Fruit fly (Drosophila melanogaster) whole organism, prepupa: ENCODE results near the gene Thor.

Source experiments
- Blimp-1 ChIP-seq: fragments of 200-800 bp; sonication (Bioruptor generic); optimal IDR thresholded peaks from 3 replicates; lab custom pipeline; 2017; ENCODE audit warnings: missing biosample characterization, missing genetic modification characterization, mild to moderate bottlenecking, moderate library complexity, missing genetic modification reagents
- CG10631 ChIP-seq: fragments of 200-800 bp; sonication (Bioruptor generic); optimal IDR thresholded peaks from 2 replicates; lab custom pipeline; 2016; ENCODE audit warnings: missing biosample characterization, missing genetic modification characterization
- CG10669 ChIP-seq: fragments of 200-800 bp; sonication (Bioruptor generic); optimal IDR thresholded peaks from 3 replicates; lab custom pipeline; 2018; ENCODE audit warnings: missing biosample characterization, mild to moderate bottlenecking, missing genetic modification characterization, moderate library complexity
- CG11762 ChIP-seq: fragments of 200-800 bp; sonication (Bioruptor generic); optimal IDR thresholded peaks from 3 replicates; lab custom pipeline; 2016; ENCODE audit warnings: missing biosample characterization, missing genetic modification characterization; ENCODE audit not compliant: insufficient read depth
- CG11902 ChIP-seq: fragments of 200-800 bp; sonication (Bioruptor generic); optimal IDR thresholded peaks from 3 replicates; lab custom pipeline; 2016; ENCODE audit warnings: missing biosample characterization, missing genetic modification characterization
- CG15336 ChIP-seq: fragments of 200-800 bp; sonication (Bioruptor generic); IDR thresholded peaks from 2 replicates; pipeline ENCODE4 v1.3.6; 2022; ENCODE audit warnings: missing biosample characterization, missing genetic modification characterization
- CG1621 ChIP-seq: fragments of 200-800 bp; sonication (Bioruptor generic); optimal IDR thresholded peaks from 3 replicates; lab custom pipeline; 2018; ENCODE audit warnings: missing biosample characterization, mild to moderate bottlenecking, missing genetic modification characterization
- CG16779 ChIP-seq: fragments of 200-800 bp; sonication (Bioruptor generic); optimal IDR thresholded peaks from 3 replicates; lab custom pipeline; 2017; ENCODE audit warnings: missing biosample characterization, mild to moderate bottlenecking, missing genetic modification characterization
- CG3032 ChIP-seq: fragments of 200-800 bp; optimal IDR thresholded peaks from 2 replicates; lab custom pipeline; 2019; ENCODE audit warnings: missing biosample characterization, mild to moderate bottlenecking, missing genetic modification characterization, moderate library complexity
- CG31627 ChIP-seq: fragments of 200-800 bp; sonication (Bioruptor generic); optimal IDR thresholded peaks from 3 replicates; lab custom pipeline; 2016; ENCODE audit warnings: missing biosample characterization, missing genetic modification characterization
- CG32006 ChIP-seq: fragments of 200-800 bp; sonication (Bioruptor generic); optimal IDR thresholded peaks from 3 replicates; lab custom pipeline; 2017; ENCODE audit warnings: missing biosample characterization, mild to moderate bottlenecking, missing genetic modification characterization
- CG34406 ChIP-seq: fragments of 200-800 bp; sonication (Bioruptor generic); optimal IDR thresholded peaks from 3 replicates; lab custom pipeline; 2016; ENCODE audit warnings: missing biosample characterization, missing genetic modification characterization
- CG3919 ChIP-seq: fragments of 200-800 bp; sonication (Bioruptor generic); optimal IDR thresholded peaks from 3 replicates; lab custom pipeline; 2016; ENCODE audit warnings: missing biosample characterization, missing genetic modification characterization
- CG6276 ChIP-seq: fragments of 200-800 bp; sonication (Bioruptor generic); optimal IDR thresholded peaks from 2 replicates; lab custom pipeline; 2017; ENCODE audit warnings: missing biosample characterization, mild to moderate bottlenecking, missing genetic modification characterization
- CG6792 ChIP-seq: fragments of 200-800 bp; sonication (Bioruptor generic); optimal IDR thresholded peaks from 3 replicates; lab custom pipeline; 2016; ENCODE audit warnings: missing biosample characterization, missing genetic modification characterization
- CG6808 ChIP-seq: fragments of 200-800 bp; sonication (Bioruptor generic); optimal IDR thresholded peaks from 3 replicates; lab custom pipeline; 2017; ENCODE audit warnings: missing biosample characterization, missing genetic modification characterization, mild to moderate bottlenecking, moderate library complexity, missing genetic modification reagents
- CG7368 ChIP-seq: fragments of 200-800 bp; sonication (Bioruptor generic); optimal IDR thresholded peaks from 3 replicates; lab custom pipeline; 2016; ENCODE audit warnings: missing biosample characterization, missing genetic modification characterization
- CG8119 ChIP-seq: fragments of 200-800 bp; sonication (Bioruptor generic); IDR thresholded peaks from 3 replicates; pipeline ENCODE4 v1.3.6; 2022; ENCODE audit warnings: missing biosample characterization, missing genetic modification characterization
- Eip78C ChIP-seq: fragments of 200-800 bp; sonication (Bioruptor generic); peaks from one replicate; lab custom pipeline; 2016; ENCODE audit warnings: missing biosample characterization, missing genetic modification characterization
- Eip93F ChIP-seq: fragments of 200-800 bp; sonication (Bioruptor generic); optimal IDR thresholded peaks from 2 replicates; lab custom pipeline; 2016; ENCODE audit warnings: missing biosample characterization, mild to moderate bottlenecking, missing genetic modification characterization
- Ets21C ChIP-seq: fragments of 200-800 bp; sonication (Bioruptor generic); optimal IDR thresholded peaks from 3 replicates; lab custom pipeline; 2016; ENCODE audit warnings: missing biosample characterization, missing genetic modification characterization
- Gug ChIP-seq: fragments of 200-800 bp; sonication (Bioruptor generic); IDR thresholded peaks from 2 replicates; pipeline ENCODE4 v1.3.6; 2022; ENCODE audit warnings: missing biosample characterization, missing genetic modification characterization
- Hr38 ChIP-seq: sonication (Bioruptor generic); optimal IDR thresholded peaks from 2 replicates; lab custom pipeline; 2016; ENCODE audit warnings: missing biosample characterization, missing genetic modification characterization
- Hr4 ChIP-seq: fragments of 200-800 bp; sonication (Bioruptor generic); optimal IDR thresholded peaks from 3 replicates; lab custom pipeline; 2016; ENCODE audit warnings: missing biosample characterization, missing genetic modification characterization
- Lpt ChIP-seq: fragments of 200-800 bp; sonication (Bioruptor generic); optimal IDR thresholded peaks from 3 replicates; lab custom pipeline; 2016; ENCODE audit warnings: missing biosample characterization, missing genetic modification characterization
- Met ChIP-seq: fragments of 200-800 bp; sonication (Bioruptor generic); optimal IDR thresholded peaks from 3 replicates; lab custom pipeline; 2016; ENCODE audit warnings: missing biosample characterization, missing genetic modification characterization
- Sox14 ChIP-seq: fragments of 200-800 bp; sonication (Bioruptor generic); optimal IDR thresholded peaks from 3 replicates; lab custom pipeline; 2016; ENCODE audit warnings: missing biosample characterization, missing genetic modification characterization
- achi ChIP-seq: fragments of 200-800 bp; sonication (Bioruptor generic); optimal IDR thresholded peaks from 3 replicates; lab custom pipeline; 2016; ENCODE audit warnings: missing biosample characterization, missing genetic modification characterization
- acj6 ChIP-seq: fragments of 200-800 bp; sonication (Bioruptor generic); optimal IDR thresholded peaks from 3 replicates; lab custom pipeline; 2016; ENCODE audit warnings: missing biosample characterization, missing genetic modification characterization
- fkh ChIP-seq: fragments of 200-800 bp; sonication (Bioruptor generic); optimal IDR thresholded peaks from 3 replicates; lab custom pipeline; 2017; ENCODE audit warnings: missing biosample characterization, mild to moderate bottlenecking, missing genetic modification characterization, moderate library complexity
- lz ChIP-seq: fragments of 200-800 bp; sonication (Bioruptor generic); optimal IDR thresholded peaks from 3 replicates; lab custom pipeline; 2016; ENCODE audit warnings: missing biosample characterization, missing genetic modification characterization
- net ChIP-seq: fragments of 200-800 bp; sonication (Bioruptor generic); optimal IDR thresholded peaks from 3 replicates; lab custom pipeline; 2016; ENCODE audit warnings: missing biosample characterization, missing genetic modification characterization
- pdm3 ChIP-seq: fragments of 200-800 bp; sonication (Bioruptor generic); optimal IDR thresholded peaks from 3 replicates; lab custom pipeline; 2016; ENCODE audit warnings: missing biosample characterization, missing genetic modification characterization
- spab ChIP-seq: fragments of 200-800 bp; sonication (Bioruptor generic); optimal IDR thresholded peaks from 2 replicates; lab custom pipeline; 2017; ENCODE audit warnings: missing biosample characterization, mild to moderate bottlenecking, missing genetic modification characterization, missing genetic modification reagents
- ss ChIP-seq, 2 experiments: fragments of 200-800 bp; sonication (Bioruptor generic); optimal IDR thresholded peaks; 2 replicates in 1 of 2; 3 replicates in 1 of 2; lab custom pipeline; 2017 to 2018; ENCODE audit warnings: mild to moderate bottlenecking in 2 of 2, missing biosample characterization in 2 of 2, missing genetic modification characterization in 2 of 2, moderate library complexity in 1 of 2
- svp ChIP-seq: fragments of 200-800 bp; sonication (Bioruptor generic); peaks from one replicate; lab custom pipeline; 2016; ENCODE audit warnings: missing biosample characterization, missing genetic modification characterization
- topi ChIP-seq: fragments of 200-800 bp; sonication (Bioruptor generic); optimal IDR thresholded peaks from 3 replicates; lab custom pipeline; 2016; ENCODE audit warnings: missing biosample characterization, missing genetic modification characterization
- vri ChIP-seq: fragments of 200-800 bp; sonication (Bioruptor generic); optimal IDR thresholded peaks from 3 replicates; lab custom pipeline; 2016; ENCODE audit warnings: missing biosample characterization, mild to moderate bottlenecking, missing genetic modification characterization

Thor gene

dm6 chr2L:3510002-3510401 lies 31.8 kb downstream of the Thor start, which contains the start of gene CG31954:
Gene CG31954 (minus strand): TSS chr2L:3510102.
- TF ChIP-seq CG1621 (tag; lab: Kevin White, UChicago) (no peak), pdm3 (GFP tag; lab: Kevin White, UChicago) (no peak), Gug (GFP tag; lab: Robert Waterston, UW) (no peak), vri (GFP tag; lab: Kevin White, UChicago) (no peak), Met (no peak), CG3032 (no peak), CG3919 (GFP tag; lab: Kevin White, UChicago) (no peak), CG15336 (GFP tag; lab: Robert Waterston, UW) (no peak), CG8119 (GFP tag; lab: Robert Waterston, UW) (no peak), Eip93F (GFP tag; lab: Kevin White, UChicago) (no peak), achi (GFP tag; lab: Kevin White, UChicago) (no peak), CG6792 (GFP tag; lab: Kevin White, UChicago) (no peak), CG10669 (GFP tag; lab: Kevin White, UChicago) (no peak), CG7368 (GFP tag; lab: Kevin White, UChicago) (no peak), Lpt (GFP tag; lab: Kevin White, UChicago) (no peak), Eip78C (GFP tag; lab: Kevin White, UChicago) (no peak), Ets21C (GFP tag; lab: Kevin White, UChicago) (no peak), topi (no peak), acj6 (GFP tag; lab: Kevin White, UChicago) (no peak)

dm6 chr2L:3514569-3515191 lies 36.4 kb downstream of the Thor start, which contains the start of the genes LeuRS and CG17593:
Gene LeuRS (minus strand): TSS chr2L:3514656.
Gene CG17593 (plus strand): TSS chr2L:3514872.
- TF ChIP-seq CG10669 (GFP tag; lab: Kevin White, UChicago) (no peak), svp (GFP tag; lab: Kevin White, UChicago) (peak; percentile 53), CG32006 (GFP tag; lab: Kevin White, UChicago) (no peak)
- TF ChIP-seq, all 60 proteins: peak for 1

dm6 chr2L:3519551-3519950 lies 41.3 kb downstream of the Thor start, which contains the start of the genes CG3213 and CG8851:
Gene CG3213 (minus strand): TSS chr2L:3519651.
Gene CG8851 (plus strand): TSS chr2L:3519677.
- TF ChIP-seq CG16779 (tag; lab: Kevin White, UChicago), result no peak
- no peak for TF ChIP-seq CG6276
- no peak for TF ChIP-seq CG7368 (GFP tag; lab: Kevin White, UChicago)
- no peak for TF ChIP-seq ss (GFP tag; optimal IDR thresholded peaks at IDR 0.05; lab: Kevin White, UChicago)
- TF ChIP-seq spab (GFP tag; lab: Kevin White, UChicago), result no peak
- no peak for TF ChIP-seq Sox14

- TF ChIP-seq lz (GFP tag; lab: Kevin White, UChicago) (no peak), Hr38 (no peak), CG10631 (GFP tag; lab: Kevin White, UChicago) (no peak), acj6 (GFP tag; lab: Kevin White, UChicago) (no peak), Eip93F (GFP tag; lab: Kevin White, UChicago) (no peak)
These were observed 45.7 kb downstream of the Thor start, which contains the start of gene Sr-CIV for dm6 chr2L:3523956-3524355. Gene Sr-CIV (minus strand): TSS chr2L:3524056.

- TF ChIP-seq net (GFP tag; lab: Kevin White, UChicago) (no peak), CG11762 (no peak), Blimp-1 (GFP tag; lab: Kevin White, UChicago) (no peak), Hr4 (no peak), CG31627 (GFP tag; lab: Kevin White, UChicago) (no peak), CG1621 (tag; lab: Kevin White, UChicago) (no peak), CG34406 (GFP tag; lab: Kevin White, UChicago) (no peak), ss (GFP tag; optimal IDR thresholded peaks at IDR 0.05; lab: Kevin White, UChicago) (no peak), CG6808 (no peak), fkh (GFP tag; lab: Kevin White, UChicago) (no peak), CG3032 (no peak), CG11902 (GFP tag; lab: Kevin White, UChicago) (no peak), Eip78C (GFP tag; lab: Kevin White, UChicago) (no peak)
These were observed 46.5 kb downstream of the Thor start, which contains the start of gene CG8852 for dm6 chr2L:3524729-3525181. Gene CG8852 (plus strand): TSS chr2L:3525131.
